Fruit fly (Drosophila melanogaster): ENCODE data around the gene CG14137.

DNA sequence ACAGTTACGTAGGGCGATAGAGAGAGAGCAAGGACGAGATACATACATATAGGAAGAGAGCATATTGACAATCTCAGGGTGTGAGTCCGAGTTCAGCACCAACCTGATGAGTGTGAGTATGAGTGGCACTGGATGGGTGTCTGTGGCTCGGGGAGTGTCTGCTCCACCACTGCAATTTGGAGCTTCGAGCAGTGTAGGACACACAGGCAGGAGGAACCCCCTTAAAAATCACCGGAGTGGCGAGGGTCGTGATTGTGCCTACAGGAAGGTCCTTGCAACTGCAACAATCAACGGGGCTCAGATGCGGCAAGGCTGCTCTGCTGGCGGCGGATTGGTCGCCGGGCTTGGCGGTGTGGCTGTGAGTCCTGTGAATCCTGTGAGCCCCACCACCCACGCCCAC, 8.1 kb downstream of the CG14137 start:
- TF ChIP-seq fd96Ca (GFP tag; IDR thresholded peaks at IDR 0.05): no peak
- no peak for TF ChIP-seq EcR (GFP tag; optimal IDR thresholded peaks at IDR 0.05)
- no peak for TF ChIP-seq CG14655 (GFP tag; optimal IDR thresholded peaks at IDR 0.05)
- no peak for TF ChIP-seq Ets98B (GFP tag; IDR thresholded peaks at IDR 0.05)
- no peak for TF ChIP-seq Pif1B (GFP tag; optimal IDR thresholded peaks at IDR 0.05)
- TF ChIP-seq CG4496 (GFP tag; IDR thresholded peaks at IDR 0.05): no peak
- TF ChIP-seq CG12605 (GFP tag; IDR thresholded peaks at IDR 0.05): no peak
- TF ChIP-seq CG8159 (tag; optimal IDR thresholded peaks at IDR 0.05): no peak
